Fruit fly (Drosophila melanogaster) whole organism, embryonic: ENCODE data around the gene CIA30.

Experiments
- Abd-B ChIP-seq: fragments of 200-800 bp; sonication (Bioruptor generic); optimal IDR thresholded peaks from 2 replicates; lab custom pipeline; 2018; ENCODE audit warnings: missing biosample characterization, mild to moderate bottlenecking, missing genetic modification characterization, moderate library complexity
- Atf-2 ChIP-seq: fragments of 200-800 bp; sonication (Bioruptor generic); optimal IDR thresholded peaks from 2 replicates; lab custom pipeline; 2016; ENCODE audit warnings: missing biosample characterization, missing genetic modification characterization
- Awh ChIP-seq: fragments of 200-800 bp; sonication (Bioruptor generic); IDR thresholded peaks from 2 replicates; pipeline ENCODE4, ENCODE4 v1.3.6; 2022; ENCODE audit warnings: missing biosample characterization, missing genetic modification characterization
- CG10543 ChIP-seq: fragments of 200-800 bp; sonication (Bioruptor generic); optimal IDR thresholded peaks from 3 replicates; lab custom pipeline; 2017; ENCODE audit warnings: missing biosample characterization, mild to moderate bottlenecking, missing genetic modification characterization, moderate library complexity
- CG10979 ChIP-seq: fragments of 200-800 bp; sonication (Bioruptor generic); optimal IDR thresholded peaks from 2 replicates; lab custom pipeline; 2018; ENCODE audit warnings: missing biosample characterization, mild to moderate bottlenecking, missing genetic modification characterization, moderate library complexity
- CG11085 ChIP-seq: fragments of 200-800 bp; sonication (Bioruptor generic); IDR thresholded peaks from 2 replicates; pipeline ENCODE4 v1.3.6; 2022; ENCODE audit warnings: missing biosample characterization, missing genetic modification characterization
- CG11560 ChIP-seq: fragments of 200-800 bp; sonication (Bioruptor generic); IDR thresholded peaks from 3 replicates; pipeline ENCODE4 v1.3.6; 2022; ENCODE audit warnings: missing biosample characterization, missing genetic modification characterization
- CG12155 ChIP-seq: fragments of 200-800 bp; sonication (Bioruptor generic); optimal IDR thresholded peaks from 3 replicates; lab custom pipeline; 2016; ENCODE audit warnings: missing biosample characterization, missing genetic modification characterization
- CG1233 ChIP-seq: fragments of 200-800 bp; sonication (Bioruptor generic); optimal IDR thresholded peaks from 4 replicates; lab custom pipeline; 2018; ENCODE audit warnings: missing biosample characterization, mild to moderate bottlenecking, missing genetic modification characterization
- CG12744 ChIP-seq: fragments of 200-800 bp; sonication (Bioruptor generic); optimal IDR thresholded peaks from 2 replicates; lab custom pipeline; 2016; ENCODE audit warnings: missing biosample characterization, missing genetic modification characterization
- CG1603 ChIP-seq: fragments of 200-800 bp; sonication (Bioruptor generic); optimal IDR thresholded peaks from 2 replicates; lab custom pipeline; 2019; ENCODE audit warnings: missing biosample characterization, mild to moderate bottlenecking, missing genetic modification characterization, moderate library complexity
- CG17385 ChIP-seq: fragments of 200-800 bp; sonication (Bioruptor generic); optimal IDR thresholded peaks from 3 replicates; lab custom pipeline; 2018; ENCODE audit warnings: missing biosample characterization, mild to moderate bottlenecking, missing genetic modification characterization
- CG30403 ChIP-seq: fragments of 200-800 bp; sonication (Bioruptor generic); optimal IDR thresholded peaks from 3 replicates; lab custom pipeline; 2016; ENCODE audit warnings: missing biosample characterization, missing genetic modification characterization
- CG31224 ChIP-seq: fragments of 200-800 bp; sonication (Bioruptor generic); IDR thresholded peaks from 2 replicates; pipeline ENCODE4 v1.3.6; 2022; ENCODE audit warnings: missing biosample characterization, missing genetic modification characterization
- CG4328 ChIP-seq: fragments of 200-800 bp; sonication (Bioruptor generic); optimal IDR thresholded peaks from 3 replicates; lab custom pipeline; 2017; ENCODE audit warnings: missing biosample characterization, missing genetic modification reagents, missing genetic modification characterization
- CG4404 ChIP-seq: fragments of 200-800 bp; sonication (Bioruptor generic); IDR thresholded peaks from 2 replicates; pipeline ENCODE4 v1.3.6; 2022; ENCODE audit warnings: missing biosample characterization, missing genetic modification characterization
- CG6175 ChIP-seq: fragments of 200-800 bp; sonication (Bioruptor generic); IDR thresholded peaks from 3 replicates; pipeline ENCODE4 v1.3.6; 2022; ENCODE audit warnings: missing biosample characterization, missing genetic modification characterization
- CG6791 ChIP-seq: fragments of 200-800 bp; sonication (Bioruptor generic); IDR thresholded peaks from 3 replicates; pipeline ENCODE4 v1.3.6; 2022; ENCODE audit warnings: missing biosample characterization, missing genetic modification characterization; ENCODE audit not compliant: partially characterized antibody
- CG7745 ChIP-seq: fragments of 200-800 bp; sonication (Bioruptor generic); optimal IDR thresholded peaks from 2 replicates; lab custom pipeline; 2018; ENCODE audit warnings: missing biosample characterization, mild to moderate bottlenecking, missing genetic modification characterization, moderate library complexity
- CG7839 ChIP-seq: fragments of 200-800 bp; sonication (Bioruptor generic); optimal IDR thresholded peaks from 3 replicates; lab custom pipeline; 2018; ENCODE audit warnings: missing biosample characterization, mild to moderate bottlenecking, missing genetic modification characterization, moderate library complexity
- CG9215 ChIP-seq: fragments of 200-800 bp; sonication (Bioruptor generic); IDR thresholded peaks from 2 replicates; pipeline ENCODE4 v1.3.6; 2022; ENCODE audit warnings: missing biosample characterization, missing genetic modification characterization
- CHES-1-like ChIP-seq: fragments of 200-800 bp; sonication (Bioruptor generic); optimal IDR thresholded peaks from 2 replicates; lab custom pipeline; 2016; ENCODE audit warnings: missing biosample characterization, missing genetic modification characterization
- CrebB ChIP-seq: fragments of 200-800 bp; sonication (Bioruptor generic); optimal IDR thresholded peaks from 3 replicates; lab custom pipeline; 2018; ENCODE audit warnings: missing biosample characterization, mild to moderate bottlenecking, missing genetic modification characterization
- Dfd ChIP-seq, 2 experiments: fragments of >200 bp; optimal IDR thresholded peaks; 2 replicates each; lab custom pipeline; 2017; ENCODE audit warnings: missing biosample characterization in 2 of 2, missing genetic modification characterization in 2 of 2
- HLH3B ChIP-seq: fragments of 200-800 bp; sonication (Bioruptor generic); IDR thresholded peaks from 2 replicates; pipeline ENCODE4 v1.3.6; 2022; ENCODE audit warnings: missing biosample characterization, missing genetic modification characterization
- HLH4C ChIP-seq: fragments of 200-800 bp; sonication (Bioruptor generic); IDR thresholded peaks from 3 replicates; pipeline ENCODE4 v1.3.6; 2022; ENCODE audit warnings: missing biosample characterization, missing genetic modification characterization; ENCODE audit not compliant: partially characterized antibody
- Hmr ChIP-seq: fragments of 200-800 bp; sonication (Bioruptor generic); optimal IDR thresholded peaks from 3 replicates; lab custom pipeline; 2017; ENCODE audit warnings: mild to moderate bottlenecking, missing biosample characterization, missing genetic modification reagents, missing genetic modification characterization
- Hmx ChIP-seq: fragments of 200-800 bp; sonication (Bioruptor generic); optimal IDR thresholded peaks from 2 replicates; lab custom pipeline; 2016; ENCODE audit warnings: missing biosample characterization, missing genetic modification characterization
- Myb ChIP-seq: fragments of 200-800 bp; sonication (Bioruptor generic); optimal IDR thresholded peaks from 2 replicates; lab custom pipeline; 2016; ENCODE audit warnings: missing biosample characterization, missing genetic modification characterization
- Nf-YA ChIP-seq: fragments of 200-800 bp; sonication (Bioruptor generic); IDR thresholded peaks from 2 replicates; pipeline ENCODE4 v1.3.6; 2022; ENCODE audit warnings: missing biosample characterization, missing genetic modification characterization
- Nf-YB ChIP-seq: fragments of 200-800 bp; sonication (Bioruptor generic); optimal IDR thresholded peaks from 3 replicates; lab custom pipeline; 2019; ENCODE audit warnings: missing biosample characterization, mild to moderate bottlenecking, missing genetic modification characterization, moderate library complexity
- Nf-YC ChIP-seq: fragments of 200-800 bp; optimal IDR thresholded peaks from 3 replicates; lab custom pipeline; 2019; ENCODE audit warnings: missing biosample characterization, mild to moderate bottlenecking, missing genetic modification characterization, moderate library complexity
- Oli ChIP-seq: fragments of 200-800 bp; sonication (Bioruptor generic); optimal IDR thresholded peaks from 2 replicates; lab custom pipeline; 2018; ENCODE audit warnings: missing biosample characterization, mild to moderate bottlenecking, missing genetic modification characterization, moderate library complexity
- Trl ChIP-seq, 3 experiments: fragments of >200 bp in 2 of 3; fragments of 200-800 bp in 1 of 3; sonication (Bioruptor generic) in 1 of 3; optimal IDR thresholded peaks; 2 replicates in 1 of 3; 3 replicates in 2 of 3; lab custom pipeline; 2016 to 2017; ENCODE audit warnings: missing biosample characterization in 1 of 3, missing genetic modification characterization in 1 of 3
- ato ChIP-seq: fragments of 200-800 bp; sonication (Bioruptor generic); IDR thresholded peaks from 2 replicates; pipeline ENCODE4 v1.3.6; 2022; ENCODE audit warnings: missing biosample characterization, missing genetic modification characterization; ENCODE audit not compliant: partially characterized antibody
- cg ChIP-seq: fragments of 200-800 bp; sonication (Bioruptor generic); optimal IDR thresholded peaks from 3 replicates; lab custom pipeline; 2019; ENCODE audit warnings: missing biosample characterization, mild to moderate bottlenecking, missing genetic modification characterization, moderate library complexity
- chinmo ChIP-seq: fragments of 200-800 bp; sonication (Bioruptor generic); IDR thresholded peaks from 4 replicates; pipeline ENCODE4 v1.3.6; 2022; ENCODE audit warnings: missing biosample characterization, missing genetic modification characterization; ENCODE audit not compliant: partially characterized antibody
- eve ChIP-seq, 2 experiments: fragments of >200 bp; optimal IDR thresholded peaks; 2 replicates each; lab custom pipeline; 2017; ENCODE audit warnings: missing biosample characterization in 2 of 2, missing genetic modification characterization in 2 of 2
- ftz-f1 ChIP-seq: fragments of 200-800 bp; sonication (Bioruptor generic); optimal IDR thresholded peaks from 2 replicates; lab custom pipeline; 2016; ENCODE audit warnings: missing biosample characterization, missing genetic modification characterization
- fu2 ChIP-seq: fragments of 200-800 bp; sonication (Bioruptor generic); optimal IDR thresholded peaks from 2 replicates; lab custom pipeline; 2016; ENCODE audit warnings: missing biosample characterization, missing genetic modification characterization
- insv ChIP-seq, 2 experiments: fragments of 200-800 bp; sonication (Bioruptor generic); optimal IDR thresholded peaks; 3 replicates each; lab custom pipeline; 2016 to 2018; ENCODE audit warnings: missing biosample characterization in 2 of 2, missing genetic modification characterization in 2 of 2
- jumu ChIP-seq: fragments of 200-800 bp; sonication (Bioruptor generic); optimal IDR thresholded peaks from 3 replicates; lab custom pipeline; 2016; ENCODE audit warnings: missing biosample characterization, missing genetic modification characterization
- kah ChIP-seq: fragments of 200-800 bp; sonication (Bioruptor generic); optimal IDR thresholded peaks from 2 replicates; lab custom pipeline; 2018; ENCODE audit warnings: missing biosample characterization, mild to moderate bottlenecking, missing genetic modification characterization
- knrl ChIP-seq: fragments of 200-800 bp; sonication (Bioruptor generic); IDR thresholded peaks from 3 replicates; pipeline ENCODE4 v1.3.6; 2022; ENCODE audit warnings: missing biosample characterization, missing genetic modification characterization; ENCODE audit not compliant: partially characterized antibody
- lov ChIP-seq, 2 experiments: fragments of 200-800 bp in 1 of 2; fragments of >200 bp in 1 of 2; sonication (Bioruptor generic) in 1 of 2; IDR thresholded peaks in 1 of 2; optimal IDR thresholded peaks in 1 of 2; 2 replicates in 1 of 2; 3 replicates in 1 of 2; pipeline versions ENCODE4 v1.3.6 to Lab custom; 2017 to 2022; ENCODE audit warnings: missing biosample characterization in 1 of 2, missing genetic modification characterization in 1 of 2
- pros ChIP-seq: fragments of 200-800 bp; sonication (Bioruptor generic); optimal IDR thresholded peaks from 3 replicates; lab custom pipeline; 2019; ENCODE audit warnings: missing biosample characterization, mild to moderate bottlenecking, missing genetic modification characterization, moderate library complexity
- pzg ChIP-seq: fragments of 200-800 bp; sonication (Bioruptor generic); optimal IDR thresholded peaks from 3 replicates; lab custom pipeline; 2018; ENCODE audit warnings: missing biosample characterization, mild to moderate bottlenecking, missing genetic modification characterization, moderate library complexity
- seq ChIP-seq: fragments of 200-800 bp; sonication (Bioruptor generic); IDR thresholded peaks from 2 replicates; pipeline ENCODE4 v1.3.6; 2022; ENCODE audit warnings: missing biosample characterization, missing genetic modification characterization
- sna ChIP-seq: fragments of 200-800 bp; sonication (Bioruptor generic); IDR thresholded peaks from 2 replicates; pipeline ENCODE4 v1.3.6; 2022; ENCODE audit warnings: missing biosample characterization, missing genetic modification characterization; ENCODE audit not compliant: partially characterized antibody
- tin ChIP-seq: fragments of 200-800 bp; sonication (Bioruptor generic); optimal IDR thresholded peaks from 3 replicates; lab custom pipeline; 2016; ENCODE audit warnings: missing biosample characterization, missing genetic modification characterization

Gene CIA30

dm6 chr3R:29726277-29726676 is 10.5 kb upstream of the CIA30 start (continued):
- TF ChIP-seq CG12155 (GFP tag; lab: Kevin White, UChicago) = no peak
- TF ChIP-seq jumu (GFP tag; lab: Kevin White, UChicago) = no peak
- TF ChIP-seq CG6175 (GFP tag; lab: Robert Waterston, UW) = no peak
- TF ChIP-seq CHES-1-like (GFP tag; lab: Kevin White, UChicago) = no peak
- no peak for TF ChIP-seq knrl (GFP tag; lab: Robert Waterston, UW)
- TF ChIP-seq cg (GFP tag; lab: Kevin White, UChicago) = peak; percentile 67
- TF ChIP-seq Hmr (GFP tag; lab: Kevin White, UChicago) = no peak
- TF ChIP-seq CG4404 (GFP tag; lab: Robert Waterston, UW) = no peak
- TF ChIP-seq Awh (GFP tag; lab: Robert Waterston, UW) = no peak
- TF ChIP-seq CG6791 (GFP tag; lab: Robert Waterston, UW) = no peak
- TF ChIP-seq CG10979 (tag; lab: Kevin White, UChicago) = no peak
- no peak for TF ChIP-seq CG11560 (tag; lab: Robert Waterston, UW)
- no peak for TF ChIP-seq Nf-YA
- TF ChIP-seq sna (GFP tag; lab: Robert Waterston, UW) = no peak
- no peak for TF ChIP-seq CG7745 (tag; lab: Kevin White, UChicago)
- TF ChIP-seq HLH4C (GFP tag; lab: Robert Waterston, UW) = no peak
- no peak for TF ChIP-seq CG4328 (GFP tag; lab: Kevin White, UChicago)
- TF ChIP-seq lov (optimal IDR thresholded peaks at IDR 0.05; lab: Kevin White, UChicago) = no peak
- TF ChIP-seq lov (GFP tag; IDR thresholded peaks at IDR 0.05; lab: Robert Waterston, UW) = no peak
- no peak for TF ChIP-seq CrebB
- TF ChIP-seq Hmx (GFP tag; lab: Kevin White, UChicago) = no peak
- TF ChIP-seq Trl (optimal IDR thresholded peaks at IDR 0.05; lab: Kevin White, UChicago) = peak; percentile 33 to 53
- TF ChIP-seq Trl (GFP tag; optimal IDR thresholded peaks at IDR 0.05; lab: Kevin White, UChicago) = no peak
- TF ChIP-seq tin (GFP tag; lab: Kevin White, UChicago) = no peak
- TF ChIP-seq CG30403 (GFP tag; lab: Kevin White, UChicago) = no peak
- no peak for TF ChIP-seq kah (GFP tag; lab: Kevin White, UChicago)
- peak; percentile 76 for TF ChIP-seq Nf-YB (GFP tag; lab: Kevin White, UChicago)
- TF ChIP-seq Dfd (GFP tag; optimal IDR thresholded peaks at IDR 0.05; lab: Kevin White, UChicago) = no peak
- TF ChIP-seq CG10543 = no peak
- TF ChIP-seq CG1603 (tag; lab: Kevin White, UChicago) = no peak
- no peak for TF ChIP-seq CG11085 (GFP tag; lab: Robert Waterston, UW)
- TF ChIP-seq CG12744 (GFP tag; lab: Kevin White, UChicago) = no peak
- peak; percentile 76 for TF ChIP-seq CG17385 (GFP tag; lab: Kevin White, UChicago)
- TF ChIP-seq CG31224 (GFP tag; lab: Robert Waterston, UW) = no peak
- no peak for TF ChIP-seq fu2 (GFP tag; lab: Kevin White, UChicago)
- TF ChIP-seq Abd-B = no peak
- TF ChIP-seq CG9215 = no peak
- no peak for TF ChIP-seq seq (GFP tag; lab: Robert Waterston, UW)
- no peak for TF ChIP-seq Oli (tag; lab: Kevin White, UChicago)
- peak; percentile 75 for TF ChIP-seq Nf-YC (tag; lab: Kevin White, UChicago)
- no peak for TF ChIP-seq CG1233 (GFP tag; lab: Kevin White, UChicago)
- no peak for TF ChIP-seq Atf-2 (GFP tag; lab: Kevin White, UChicago)
- TF ChIP-seq Myb (GFP tag; lab: Kevin White, UChicago) = no peak
- TF ChIP-seq ftz-f1 = no peak
- no peak for TF ChIP-seq insv (GFP tag; optimal IDR thresholded peaks at IDR 0.05; lab: Kevin White, UChicago)
- TF ChIP-seq pzg (GFP tag; lab: Kevin White, UChicago) = no peak
- TF ChIP-seq pros (GFP tag; lab: Kevin White, UChicago) = no peak
- no peak for TF ChIP-seq eve (GFP tag; optimal IDR thresholded peaks at IDR 0.05; lab: Kevin White, UChicago)
- no peak for TF ChIP-seq CG7839 (tag; lab: Kevin White, UChicago)
- 0 out of 4 replicates have a peak, but pooled peaks have one; percentile 52 for TF ChIP-seq chinmo (GFP tag; lab: Robert Waterston, UW)
- TF ChIP-seq HLH3B (GFP tag; lab: Robert Waterston, UW) = no peak
- TF ChIP-seq ato (GFP tag; lab: Robert Waterston, UW) = no peak
